Fruit fly (Drosophila melanogaster) whole organism, wandering third instar larva: ENCODE measurements around the gene cort.

Experiments used
- CG32264 ChIP-seq: fragments of 200-800 bp; sonication (Bioruptor generic); optimal IDR thresholded peaks from 2 replicates; lab custom pipeline; 2016; ENCODE audit warnings: missing biosample characterization, missing genetic modification characterization
- CrebA ChIP-seq: fragments of 200-800 bp; sonication (Bioruptor generic); optimal IDR thresholded peaks from 2 replicates; lab custom pipeline; 2016; ENCODE audit warnings: missing biosample characterization, mild to moderate bottlenecking, missing genetic modification characterization, borderline replicate concordance
- GATAd ChIP-seq: sonication (Bioruptor generic); optimal IDR thresholded peaks from 2 replicates; lab custom pipeline; 2016; ENCODE audit warnings: missing biosample characterization, missing genetic modification characterization
- HLH106 ChIP-seq: fragments of 200-800 bp; optimal IDR thresholded peaks from 3 replicates; lab custom pipeline; 2019; ENCODE audit warnings: missing biosample characterization, mild to moderate bottlenecking, missing genetic modification characterization, moderate library complexity
- Hnf4 ChIP-seq: fragments of 200-800 bp; sonication (Bioruptor generic); optimal IDR thresholded peaks from 2 replicates; lab custom pipeline; 2016; ENCODE audit warnings: missing biosample characterization, mild to moderate bottlenecking, missing genetic modification characterization
- Jra ChIP-seq: sonication (Bioruptor generic); optimal IDR thresholded peaks from 2 replicates; lab custom pipeline; 2016; ENCODE audit warnings: missing biosample characterization, missing genetic modification characterization
- Myc ChIP-seq: fragments of >200 bp; optimal IDR thresholded peaks from 2 replicates; lab custom pipeline; 2017
- N ChIP-seq: fragments of >200 bp; optimal IDR thresholded peaks from 2 replicates; lab custom pipeline; 2018; ENCODE audit warnings: missing biosample characterization, missing external identifiers, missing genetic modification characterization
- OdsH ChIP-seq: fragments of 200-800 bp; sonication (Bioruptor generic); optimal IDR thresholded peaks from 2 replicates; lab custom pipeline; 2016; ENCODE audit warnings: missing biosample characterization, mild to moderate bottlenecking, missing genetic modification characterization
- Rel ChIP-seq, 2 experiments: fragments of 200-800 bp; sonication (Bioruptor generic) in 1 of 2; optimal IDR thresholded peaks; 2 replicates in 1 of 2; 3 replicates in 1 of 2; lab custom pipeline; 2016 to 2019; ENCODE audit warnings: mild to moderate bottlenecking in 2 of 2, missing biosample characterization in 2 of 2, missing genetic modification characterization in 2 of 2, moderate library complexity in 1 of 2
- Sp1 ChIP-seq: fragments of 200-800 bp; sonication (Bioruptor generic); optimal IDR thresholded peaks from 3 replicates; lab custom pipeline; 2019; ENCODE audit warnings: missing biosample characterization, mild to moderate bottlenecking, missing genetic modification characterization, moderate library complexity
- br ChIP-seq: fragments of 200-800 bp; sonication (Bioruptor generic); optimal IDR thresholded peaks from 2 replicates; lab custom pipeline; 2016; ENCODE audit warnings: missing biosample characterization, missing genetic modification characterization
- brk ChIP-seq: fragments of 200-800 bp; sonication (Bioruptor generic); optimal IDR thresholded peaks from 2 replicates; lab custom pipeline; 2016; ENCODE audit warnings: missing biosample characterization, mild to moderate bottlenecking, missing genetic modification characterization
- dl ChIP-seq, 2 experiments: fragments of 175-275, 200-275 bp in 1 of 2; fragments of 200-275 bp in 1 of 2; sonication (Bioruptor generic); optimal IDR thresholded peaks; lab custom pipeline; 2018; ENCODE audit warnings: mild to moderate bottlenecking in 2 of 2, missing biosample characterization in 2 of 2, missing genetic modification characterization in 2 of 2, moderate library complexity in 2 of 2; ENCODE audit not compliant: partially characterized antibody in 2 of 2, insufficient read depth in 1 of 2
- dmrt93B ChIP-seq: fragments of 200-800 bp; sonication (Bioruptor generic); optimal IDR thresholded peaks from 2 replicates; lab custom pipeline; 2018; ENCODE audit warnings: missing biosample characterization, mild to moderate bottlenecking, missing genetic modification characterization
- dsf ChIP-seq: sonication (Bioruptor generic); optimal IDR thresholded peaks from 2 replicates; lab custom pipeline; 2016; ENCODE audit warnings: missing biosample characterization, missing genetic modification characterization, borderline replicate concordance
- ey ChIP-seq: fragments of 200-800 bp; sonication (Bioruptor generic); optimal IDR thresholded peaks from 2 replicates; lab custom pipeline; 2016; ENCODE audit warnings: missing biosample characterization, missing genetic modification characterization
- foxo ChIP-seq, 2 experiments: fragments of 200-800 bp; sonication (Bioruptor generic); optimal IDR thresholded peaks; 2 replicates in 1 of 2; 3 replicates in 1 of 2; lab custom pipeline; 2016 to 2017; ENCODE audit warnings: missing biosample characterization in 2 of 2, missing genetic modification characterization in 2 of 2
- fru ChIP-seq: fragments of 200-800 bp; sonication (Bioruptor generic); optimal IDR thresholded peaks from 3 replicates; lab custom pipeline; 2016; ENCODE audit warnings: missing biosample characterization, mild to moderate bottlenecking, missing genetic modification characterization
- jim ChIP-seq: fragments of 175-275, 200-325 bp; sonication (Bioruptor generic); optimal IDR thresholded peaks from 2 replicates; lab custom pipeline; 2016; ENCODE audit warnings: missing biosample characterization, mild to moderate bottlenecking, missing genetic modification characterization
- lola ChIP-seq: fragments of >200 bp; optimal IDR thresholded peaks from 2 replicates; lab custom pipeline; 2017; ENCODE audit warnings: missing biosample characterization, missing genetic modification characterization
- psq ChIP-seq: fragments of 200-800 bp; sonication (Bioruptor generic); optimal IDR thresholded peaks from 3 replicates; lab custom pipeline; 2017; ENCODE audit warnings: missing biosample characterization, mild to moderate bottlenecking, missing genetic modification characterization, moderate library complexity
- sage ChIP-seq: fragments of 200-800 bp; sonication (Bioruptor generic); optimal IDR thresholded peaks from 2 replicates; lab custom pipeline; 2016; ENCODE audit warnings: missing biosample characterization, mild to moderate bottlenecking, missing genetic modification characterization
- sv ChIP-seq: fragments of 200-800 bp; sonication (Bioruptor generic); optimal IDR thresholded peaks from 3 replicates; lab custom pipeline; 2016; ENCODE audit warnings: missing biosample characterization, missing genetic modification characterization
- tai ChIP-seq: sonication (Bioruptor generic); optimal IDR thresholded peaks from 2 replicates; lab custom pipeline; 2016; ENCODE audit warnings: missing biosample characterization, missing genetic modification characterization
- usp ChIP-seq: fragments of >200 bp; optimal IDR thresholded peaks from 2 replicates; lab custom pipeline; 2017; ENCODE audit warnings: missing biosample characterization, missing genetic modification characterization
- woc ChIP-seq: sonication (Bioruptor generic); optimal IDR thresholded peaks from 2 replicates; lab custom pipeline; 2016; ENCODE audit warnings: missing biosample characterization, mild to moderate bottlenecking, missing genetic modification characterization

The cort gene

DNA sequence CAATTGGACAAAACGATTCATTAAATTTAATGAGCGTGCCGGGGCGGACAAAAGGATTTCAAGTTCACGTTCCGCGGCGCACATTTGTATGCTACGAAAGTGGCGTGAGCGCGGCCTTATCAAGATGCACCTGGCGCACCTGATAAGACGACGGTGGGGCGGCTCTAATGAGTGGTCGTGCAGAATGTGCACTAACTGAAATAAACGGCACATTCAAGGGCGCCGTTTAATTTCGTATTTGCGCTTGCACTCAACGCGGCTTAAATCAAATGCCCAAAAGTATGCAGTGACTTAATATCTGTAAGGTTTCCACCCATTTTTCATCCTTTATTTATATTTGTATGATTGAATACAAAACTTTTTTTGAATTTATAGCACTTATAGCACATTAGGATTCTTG is 40.5 kb upstream of the cort start:
- TF ChIP-seq GATAd (GFP tag; lab: Kevin White, UChicago) (no peak), lola (GFP tag; lab: Kevin White, UChicago) (no peak), br (GFP tag; lab: Kevin White, UChicago) (no peak), Myc (lab: Kevin White, UChicago) (peak; percentile 70), N (GFP tag; lab: Kevin White, UChicago) (peak; percentile 35), jim (no peak)
- TF ChIP-seq, all 38 proteins: peak for 2

DNA sequence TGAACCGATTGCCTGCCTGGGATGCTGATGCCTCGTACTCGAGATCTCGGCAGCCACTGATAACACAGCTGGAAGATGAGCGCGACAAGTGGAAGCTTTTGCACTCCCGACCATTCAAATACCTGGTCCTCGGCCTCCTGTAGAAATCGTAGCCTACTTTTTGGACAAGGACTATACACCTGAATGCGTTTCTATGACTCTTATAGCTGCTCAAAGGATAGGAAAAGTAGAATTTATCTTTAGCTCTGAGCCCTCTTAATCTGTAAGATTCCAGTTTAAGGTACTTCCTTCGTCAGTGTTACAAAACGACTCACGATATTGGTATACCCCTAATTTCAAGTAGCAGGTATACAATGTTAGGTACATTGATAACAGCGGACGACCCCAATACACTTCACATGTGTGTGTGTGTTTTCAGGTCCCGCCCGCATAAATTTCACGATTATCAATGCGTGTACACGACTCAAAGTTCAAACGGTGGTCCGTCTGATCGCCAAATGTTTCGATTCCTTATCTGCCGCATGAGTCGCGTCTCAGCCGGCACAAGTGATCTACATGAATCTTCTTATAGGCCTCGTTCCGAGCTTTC is 39.8 kb upstream of the cort start, which contains the start of gene AkhR:
Gene AkhR, minus strand, starts transcription at position 5 of the 589 bp plus-strand sequence.
- TF ChIP-seq tai (GFP tag; lab: Kevin White, UChicago): no peak
- TF ChIP-seq ey (GFP tag; lab: Kevin White, UChicago): no peak
- no peak for TF ChIP-seq Sp1 (GFP tag; lab: Kevin White, UChicago)
- no peak for TF ChIP-seq sage
- no peak for TF ChIP-seq brk (GFP tag; lab: Kevin White, UChicago)
- no peak for TF ChIP-seq CrebA (GFP tag; lab: Kevin White, UChicago)

DNA sequence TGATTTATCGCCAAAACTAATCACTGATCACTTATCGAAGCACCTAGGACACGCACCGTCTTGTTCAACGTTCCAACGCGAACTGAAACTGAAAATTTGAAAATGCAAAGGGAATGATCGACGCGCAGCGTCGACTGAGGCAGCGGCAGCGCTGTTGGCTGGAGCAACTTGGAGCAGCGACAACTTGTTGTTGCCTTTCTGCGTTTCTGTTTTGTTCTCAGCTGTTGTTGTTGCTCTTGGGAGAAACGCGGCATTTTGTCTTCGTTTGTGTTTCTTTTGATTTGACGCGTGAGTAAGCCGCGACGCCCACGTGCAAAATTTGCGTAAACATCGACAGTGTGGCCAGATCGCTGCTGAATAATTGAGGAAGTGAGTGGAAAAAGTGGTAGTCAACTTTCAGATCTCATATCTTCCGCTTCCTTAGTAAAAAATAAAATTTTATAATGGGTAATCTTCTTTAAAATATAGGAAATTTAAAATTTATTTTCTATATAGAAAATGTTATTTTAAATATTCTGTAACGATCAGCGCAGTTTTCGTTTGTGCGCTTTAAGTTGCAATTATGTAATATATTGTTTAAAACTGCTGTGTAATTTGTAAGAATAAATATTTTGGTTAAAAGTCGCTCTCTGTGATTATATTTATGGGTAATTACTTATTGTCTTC is 32.7 kb upstream of the cort start, which contains the start of gene Tsp:
Gene Tsp, minus strand, starts transcription at position 90 of the 666 bp plus-strand sequence.
- no peak for TF ChIP-seq sage
- no peak for TF ChIP-seq woc (GFP tag; lab: Kevin White, UChicago)
- peak; percentile 8 for TF ChIP-seq psq

DNA sequence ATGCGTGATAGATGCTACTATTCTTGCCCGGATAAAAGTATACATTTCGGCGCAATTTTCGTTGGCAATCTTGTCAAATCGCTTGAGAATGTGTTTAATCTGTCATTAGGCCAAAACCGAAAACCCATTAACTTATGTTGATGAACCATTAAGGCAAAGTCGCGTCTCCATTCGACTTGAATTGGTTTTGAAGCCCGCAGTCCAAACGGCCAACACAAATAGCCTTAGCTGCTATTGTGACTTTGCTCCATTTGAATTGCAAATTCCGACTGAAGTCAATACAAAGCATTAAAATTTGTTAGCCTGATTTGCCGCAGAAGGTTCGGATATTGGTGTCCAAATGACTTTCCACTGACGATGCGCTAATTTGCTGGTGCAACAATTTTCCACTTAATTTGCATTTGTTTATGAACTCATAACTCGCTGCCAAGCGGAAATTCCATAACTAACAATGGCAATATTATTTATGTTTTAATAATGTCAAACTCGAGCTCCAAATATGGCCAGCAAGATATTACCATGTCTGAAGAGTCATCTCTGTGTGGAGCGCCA is 30.0 kb upstream of the cort start:
- no peak for TF ChIP-seq HLH106 (tag; lab: Kevin White, UChicago)
- no peak for TF ChIP-seq usp (GFP tag; lab: Kevin White, UChicago)
- TF ChIP-seq GATAd (GFP tag; lab: Kevin White, UChicago): no peak
- no peak for TF ChIP-seq Myc (lab: Kevin White, UChicago)
- TF ChIP-seq Jra (GFP tag; lab: Kevin White, UChicago): no peak
- no peak for TF ChIP-seq OdsH (GFP tag; lab: Kevin White, UChicago)
- TF ChIP-seq CG32264 (GFP tag; lab: Kevin White, UChicago): no peak
- TF ChIP-seq Hnf4 (GFP tag; lab: Kevin White, UChicago): no peak
- TF ChIP-seq lola (GFP tag; lab: Kevin White, UChicago): no peak
- TF ChIP-seq sv: no peak
- no peak for TF ChIP-seq jim
- no peak for TF ChIP-seq dl (GFP tag; optimal IDR thresholded peaks at IDR 0.05; lab: Kevin White, UChicago; ENCODE audit: insufficient read depth in 1 of 2, partially characterized antibody in 2 of 2)
- no peak for TF ChIP-seq Rel (GFP tag; optimal IDR thresholded peaks at IDR 0.05; lab: Kevin White, UChicago)
- TF ChIP-seq Rel (tag; optimal IDR thresholded peaks at IDR 0.05; lab: Kevin White, UChicago): no peak
- no peak for TF ChIP-seq sage

DNA sequence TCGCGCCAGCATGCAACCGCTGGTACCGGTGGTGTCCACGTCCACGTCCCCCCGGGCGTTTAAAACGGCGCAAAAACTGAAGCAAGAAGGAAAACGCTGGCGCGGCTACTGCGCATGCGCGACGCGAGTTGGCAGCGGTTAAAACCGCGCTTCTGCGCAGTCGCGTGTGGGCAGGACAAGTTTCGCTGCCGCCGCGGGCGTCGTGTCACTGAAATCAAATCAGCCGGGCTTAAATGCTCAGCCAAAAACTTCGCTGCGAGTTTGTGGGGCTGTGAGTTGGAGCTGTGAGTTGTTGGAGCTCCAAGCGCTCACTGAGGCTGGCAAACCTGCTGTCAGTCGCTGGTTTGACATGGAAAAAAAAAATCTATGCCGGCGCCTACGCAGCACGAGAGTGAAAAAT is 28.6 kb upstream of the cort start:
- TF ChIP-seq dsf (GFP tag; lab: Kevin White, UChicago) (no peak), foxo (GFP tag; optimal IDR thresholded peaks at IDR 0.05; lab: Kevin White, UChicago) (no peak), ey (GFP tag; lab: Kevin White, UChicago) (no peak), HLH106 (tag; lab: Kevin White, UChicago) (no peak), tai (GFP tag; lab: Kevin White, UChicago) (no peak), woc (GFP tag; lab: Kevin White, UChicago) (no peak), sage (no peak), OdsH (GFP tag; lab: Kevin White, UChicago) (no peak), fru (GFP tag; lab: Kevin White, UChicago) (no peak), CrebA (GFP tag; lab: Kevin White, UChicago) (no peak), psq (no peak), dmrt93B (no peak)
